Fruit fly (Drosophila melanogaster) S2 (cell line): Measurements from ENCODE around the gene CG17919.

Experiments used
- CG8478 ChIP-seq: fragments of >200 bp; optimal IDR thresholded peaks from 2 replicates; lab custom pipeline; 2018
- CTCF ChIP-seq, 2 experiments: fragments of >200 bp; optimal IDR thresholded peaks; 2 replicates each; lab custom pipeline; 2018

dm6 chr3R:6350755-6351154 lies 6.9 kb downstream of the CG17919 start, which contains the start of gene Pak:
- TF ChIP-seq CG8478 (lab: Kevin White, UChicago) (no peak), CTCF (optimal IDR thresholded peaks at IDR 0.05; lab: Kevin White, UChicago) (no peak)
